Worm (Caenorhabditis elegans) whole organism, mixed stage, embryonic: ENCODE results near the gene sri-61.

Experiments
- ces-1 ChIP-seq: fragments of 150-350 bp; optimal IDR thresholded peaks from 2 replicates; lab custom pipeline; 2014; ENCODE audit warnings: missing biosample characterization, missing genetic modification reagents, missing genetic modification characterization
- elt-1 ChIP-seq: sonication (generic microtip); optimal IDR thresholded peaks from 2 replicates; lab custom pipeline; 2017; ENCODE audit warnings: missing genetic modification characterization, mild to moderate bottlenecking, missing compliant biosample characterization, antibody characterized with exemption, moderate library complexity, borderline replicate concordance; ENCODE audit not compliant: insufficient read depth
- elt-3 ChIP-seq: fragments of 150-350 bp; optimal IDR thresholded peaks from 2 replicates; lab custom pipeline; 2014; ENCODE audit warnings: missing biosample characterization, missing genetic modification characterization
- mab-5 ChIP-seq: fragments of 150-350 bp; optimal IDR thresholded peaks from 2 replicates; lab custom pipeline; 2014; ENCODE audit warnings: missing biosample characterization, missing genetic modification characterization
- nhr-2 ChIP-seq: fragments of 150-350 bp; optimal IDR thresholded peaks from 2 replicates; lab custom pipeline; 2014; ENCODE audit warnings: missing biosample characterization, missing genetic modification characterization
- nhr-28 ChIP-seq: fragments of 150-350 bp; optimal IDR thresholded peaks from 2 replicates; lab custom pipeline; 2014; ENCODE audit warnings: missing biosample characterization, missing genetic modification characterization
- nhr-76 ChIP-seq: sonication (generic microtip); optimal IDR thresholded peaks from 2 replicates; lab custom pipeline; 2017; ENCODE audit warnings: missing biosample characterization, missing genetic modification characterization
- pha-4 ChIP-seq: fragments of 150-350 bp; optimal IDR thresholded peaks from 2 replicates; lab custom pipeline; 2018; ENCODE audit warnings: missing biosample characterization, missing genetic modification reagents, missing genetic modification characterization
- snpc-4 ChIP-seq: fragments of 150-350 bp; optimal IDR thresholded peaks from 2 replicates; lab custom pipeline; 2014; ENCODE audit warnings: missing biosample characterization, missing genetic modification characterization
- unc-39 ChIP-seq: fragments of 150-350 bp; optimal IDR thresholded peaks from 2 replicates; lab custom pipeline; 2014; ENCODE audit warnings: missing biosample characterization, missing genetic modification characterization
- unc-62 ChIP-seq: fragments of 150-350 bp; optimal IDR thresholded peaks from 2 replicates; lab custom pipeline; 2014; ENCODE audit warnings: missing biosample characterization, missing genetic modification reagents, missing genetic modification characterization
- ztf-11 ChIP-seq: fragments of 150-350 bp; optimal IDR thresholded peaks from 2 replicates; lab custom pipeline; 2014; ENCODE audit warnings: missing biosample characterization, missing genetic modification characterization

- TF ChIP-seq pha-4 (tag; lab: Kevin White, UChicago) (no peak), nhr-2 (tag; lab: Kevin White, UChicago) (no peak), ces-1 (GFP tag; lab: Kevin White, UChicago) (no peak), unc-39 (tag; lab: Kevin White, UChicago) (no peak), snpc-4 (tag; lab: Kevin White, UChicago) (no peak), elt-1 (no peak), unc-62 (GFP tag; lab: Kevin White, UChicago) (no peak), nhr-76 (no peak), elt-3 (no peak), mab-5 (tag; lab: Kevin White, UChicago) (no peak), nhr-28 (no peak), ztf-11 (tag; lab: Kevin White, UChicago) (no peak)
Measured at ce11 chrII:2709942-2710341, 9.8 kb upstream of the sri-61 start, which contains the start of gene T05A8.1.
